Fruit fly (Drosophila melanogaster) whole organism, embryonic: ENCODE measurements around the gene CG16956.

Experiments
- Aef1 ChIP-seq: fragments of 200-800 bp; sonication (Bioruptor generic); IDR thresholded peaks from 3 replicates; pipeline ENCODE4 v1.3.6; 2022; ENCODE audit warnings: missing biosample characterization, missing genetic modification characterization
- Bgb ChIP-seq: fragments of 200-800 bp; sonication (Bioruptor generic); IDR thresholded peaks from 2 replicates; pipeline ENCODE4 v1.3.6; 2022; ENCODE audit warnings: missing biosample characterization, missing genetic modification characterization; ENCODE audit not compliant: partially characterized antibody
- CG1024 ChIP-seq: fragments of 200-800 bp; sonication (Bioruptor generic); IDR thresholded peaks from 2 replicates; pipeline ENCODE4 v1.3.6; 2022; ENCODE audit warnings: missing biosample characterization, missing genetic modification characterization
- CG10274 ChIP-seq: fragments of 200-800 bp; sonication (Bioruptor generic); optimal IDR thresholded peaks from 3 replicates; lab custom pipeline; 2017; ENCODE audit warnings: missing biosample characterization, mild to moderate bottlenecking, missing genetic modification characterization
- CG12769 ChIP-seq: fragments of 200-800 bp; sonication (Bioruptor generic); optimal IDR thresholded peaks from 2 replicates; lab custom pipeline; 2019; ENCODE audit warnings: missing biosample characterization, mild to moderate bottlenecking, missing genetic modification characterization, moderate library complexity
- CG13287 ChIP-seq: fragments of 200-800 bp; sonication (Bioruptor generic); IDR thresholded peaks from 2 replicates; pipeline ENCODE4 v1.3.6; 2022; ENCODE audit warnings: missing biosample characterization, missing genetic modification characterization; ENCODE audit not compliant: partially characterized antibody
- CG14441 ChIP-seq: fragments of 200-800 bp; sonication (Bioruptor generic); IDR thresholded peaks from 2 replicates; pipeline ENCODE4 v1.3.6; 2022; ENCODE audit warnings: missing biosample characterization, missing genetic modification characterization
- CG1647 ChIP-seq: fragments of 200-800 bp; sonication (Bioruptor generic); optimal IDR thresholded peaks from 3 replicates; lab custom pipeline; 2016; ENCODE audit warnings: missing biosample characterization, missing genetic modification characterization
- CG16863 ChIP-seq: fragments of 200-800 bp; sonication (Bioruptor generic); optimal IDR thresholded peaks from 3 replicates; lab custom pipeline; 2016; ENCODE audit warnings: missing biosample characterization, missing genetic modification characterization
- CG18599 ChIP-seq: fragments of 200-800 bp; sonication (Bioruptor generic); optimal IDR thresholded peaks from 3 replicates; lab custom pipeline; 2017; ENCODE audit warnings: missing biosample characterization, missing genetic modification characterization, mild to moderate bottlenecking, moderate library complexity, missing genetic modification reagents
- CG2712 ChIP-seq: fragments of 200-800 bp; optimal IDR thresholded peaks from 3 replicates; lab custom pipeline; 2019; ENCODE audit warnings: missing biosample characterization, mild to moderate bottlenecking, missing genetic modification characterization, moderate library complexity
- CG31365 ChIP-seq: fragments of 200-800 bp; sonication (Bioruptor generic); optimal IDR thresholded peaks from 2 replicates; lab custom pipeline; 2018; ENCODE audit warnings: missing biosample characterization, mild to moderate bottlenecking, missing genetic modification characterization
- CG31388 ChIP-seq: fragments of 200-800 bp; sonication (Bioruptor generic); optimal IDR thresholded peaks from 2 replicates; lab custom pipeline; 2016; ENCODE audit warnings: missing biosample characterization, missing genetic modification characterization
- CG3281 ChIP-seq: fragments of 200-800 bp; sonication (Bioruptor generic); optimal IDR thresholded peaks from 3 replicates; lab custom pipeline; 2017; ENCODE audit warnings: missing biosample characterization, mild to moderate bottlenecking, missing genetic modification characterization
- CG34422 ChIP-seq: fragments of 200-800 bp; sonication (Bioruptor generic); IDR thresholded peaks from 3 replicates; pipeline ENCODE4 v1.3.6; 2022; ENCODE audit warnings: missing biosample characterization, missing genetic modification characterization
- CG4820 ChIP-seq: fragments of 200-800 bp; sonication (Bioruptor generic); optimal IDR thresholded peaks from 3 replicates; lab custom pipeline; 2016; ENCODE audit warnings: missing biosample characterization, missing genetic modification characterization
- CG8359 ChIP-seq: fragments of 200-800 bp; sonication (Bioruptor generic); optimal IDR thresholded peaks from 2 replicates; lab custom pipeline; 2017; ENCODE audit warnings: missing biosample characterization, mild to moderate bottlenecking, missing genetic modification characterization, borderline replicate concordance
- CkIIα-i1 ChIP-seq: fragments of 200-800 bp; sonication (Bioruptor generic); IDR thresholded peaks from 2 replicates; pipeline ENCODE4 v1.3.6; 2022; ENCODE audit warnings: missing biosample characterization, missing genetic modification characterization
- CrebB ChIP-seq: fragments of 200-800 bp; sonication (Bioruptor generic); optimal IDR thresholded peaks from 3 replicates; lab custom pipeline; 2018; ENCODE audit warnings: missing biosample characterization, mild to moderate bottlenecking, missing genetic modification characterization
- Dip2 ChIP-seq: fragments of 200-800 bp; sonication (Bioruptor generic); IDR thresholded peaks from 2 replicates; pipeline ENCODE4 v1.3.6; 2022; ENCODE audit warnings: missing biosample characterization, missing genetic modification characterization
- HmgD ChIP-seq: fragments of 200-800 bp; sonication (Bioruptor generic); optimal IDR thresholded peaks from 3 replicates; lab custom pipeline; 2016; ENCODE audit warnings: missing biosample characterization, missing genetic modification characterization
- Hmr ChIP-seq: fragments of 200-800 bp; sonication (Bioruptor generic); optimal IDR thresholded peaks from 3 replicates; lab custom pipeline; 2017; ENCODE audit warnings: mild to moderate bottlenecking, missing biosample characterization, missing genetic modification reagents, missing genetic modification characterization
- Hmx ChIP-seq: fragments of 200-800 bp; sonication (Bioruptor generic); optimal IDR thresholded peaks from 2 replicates; lab custom pipeline; 2016; ENCODE audit warnings: missing biosample characterization, missing genetic modification characterization
- Hr51 ChIP-seq, 2 experiments: fragments of 200-800 bp; sonication (Bioruptor generic); optimal IDR thresholded peaks; 2 replicates in 1 of 2; 3 replicates in 1 of 2; lab custom pipeline; 2016 to 2018; ENCODE audit warnings: missing biosample characterization in 2 of 2, missing genetic modification characterization in 2 of 2, mild to moderate bottlenecking in 1 of 2, moderate library complexity in 1 of 2
- Oaz ChIP-seq: fragments of 200-800 bp; sonication (Bioruptor generic); IDR thresholded peaks from 2 replicates; pipeline ENCODE4 v1.3.6; 2022; ENCODE audit warnings: missing biosample characterization, missing genetic modification characterization
- PHDP ChIP-seq: fragments of 200-800 bp; sonication (Bioruptor generic); optimal IDR thresholded peaks from 3 replicates; lab custom pipeline; 2018; ENCODE audit warnings: missing biosample characterization, mild to moderate bottlenecking, missing genetic modification characterization, moderate library complexity
- Spps ChIP-seq: fragments of 200-800 bp; sonication (Bioruptor generic); optimal IDR thresholded peaks from 2 replicates; lab custom pipeline; 2018; ENCODE audit warnings: missing biosample characterization, mild to moderate bottlenecking, missing genetic modification characterization
- Taf1 ChIP-seq: fragments of 200-800 bp; sonication (Bioruptor generic); IDR thresholded peaks from 2 replicates; pipeline ENCODE4 v1.3.6; 2022; ENCODE audit warnings: missing biosample characterization, missing genetic modification characterization
- ara ChIP-seq: fragments of 200-800 bp; sonication (Bioruptor generic); IDR thresholded peaks from 2 replicates; pipeline ENCODE4 v1.3.6; 2022; ENCODE audit warnings: missing biosample characterization, missing genetic modification characterization
- da ChIP-seq: fragments of 200-800 bp; sonication (Bioruptor generic); optimal IDR thresholded peaks from 2 replicates; lab custom pipeline; 2016; ENCODE audit warnings: missing biosample characterization, missing genetic modification characterization
- danr ChIP-seq: fragments of 200-800 bp; sonication (Bioruptor generic); IDR thresholded peaks from 2 replicates; pipeline ENCODE4 v1.3.6; 2022; ENCODE audit warnings: missing biosample characterization, missing genetic modification characterization
- dm ChIP-seq: fragments of 200-800 bp; sonication (Bioruptor generic); optimal IDR thresholded peaks from 3 replicates; lab custom pipeline; 2016; ENCODE audit warnings: missing biosample characterization, missing genetic modification characterization
- exex ChIP-seq: fragments of 200-800 bp; sonication (Bioruptor generic); optimal IDR thresholded peaks from 4 replicates; lab custom pipeline; 2018; ENCODE audit warnings: missing biosample characterization, mild to moderate bottlenecking, missing genetic modification characterization, moderate library complexity
- hth ChIP-seq: fragments of >200 bp; optimal IDR thresholded peaks from 2 replicates; lab custom pipeline; 2017; ENCODE audit warnings: inconsistent platforms
- jing ChIP-seq: fragments of 200-800 bp; sonication (Bioruptor generic); optimal IDR thresholded peaks from 2 replicates; lab custom pipeline; 2018; ENCODE audit warnings: missing biosample characterization, mild to moderate bottlenecking, missing genetic modification characterization
- lbe ChIP-seq: fragments of 200-800 bp; sonication (Bioruptor generic); optimal IDR thresholded peaks from 2 replicates; lab custom pipeline; 2016; ENCODE audit warnings: missing biosample characterization, mild to moderate bottlenecking, missing genetic modification characterization
- lmd ChIP-seq: fragments of 200-800 bp; sonication (Bioruptor generic); IDR thresholded peaks from 2 replicates; pipeline ENCODE4 v1.3.6; 2022; ENCODE audit warnings: missing biosample characterization, missing genetic modification characterization
- luna ChIP-seq: fragments of 200-800 bp; sonication (Bioruptor generic); optimal IDR thresholded peaks from 2 replicates; lab custom pipeline; 2016; ENCODE audit warnings: missing biosample characterization, missing genetic modification characterization
- nmo ChIP-seq: fragments of 200-800 bp; sonication (Bioruptor generic); optimal IDR thresholded peaks from 2 replicates; lab custom pipeline; 2018; ENCODE audit warnings: missing biosample characterization, mild to moderate bottlenecking, missing genetic modification characterization, moderate library complexity
- pho ChIP-seq: fragments of 200-800 bp; sonication (Bioruptor generic); optimal IDR thresholded peaks from 2 replicates; lab custom pipeline; 2016; ENCODE audit warnings: missing biosample characterization, missing genetic modification characterization
- pum ChIP-seq: fragments of 200-800 bp; sonication (Bioruptor generic); optimal IDR thresholded peaks from 2 replicates; lab custom pipeline; 2016; ENCODE audit warnings: missing biosample characterization, missing genetic modification characterization
- sd ChIP-seq: fragments of 200-800 bp; sonication (Bioruptor generic); optimal IDR thresholded peaks from 3 replicates; lab custom pipeline; 2018; ENCODE audit warnings: missing biosample characterization, mild to moderate bottlenecking, missing genetic modification characterization, moderate library complexity
- sim ChIP-seq: fragments of 200-800 bp; sonication (Bioruptor generic); IDR thresholded peaks from 2 replicates; pipeline ENCODE4 v1.3.6; 2022; ENCODE audit warnings: missing biosample characterization, missing genetic modification characterization
- sisA ChIP-seq: fragments of 200-800 bp; sonication (Bioruptor generic); IDR thresholded peaks from 2 replicates; pipeline ENCODE4 v1.3.6; 2022; ENCODE audit warnings: missing biosample characterization, missing genetic modification characterization
- slbo ChIP-seq: fragments of 200-800 bp; sonication (Bioruptor generic); IDR thresholded peaks from 2 replicates; pipeline ENCODE4 v1.3.6; 2022; ENCODE audit warnings: missing biosample characterization, missing genetic modification characterization
- sob ChIP-seq: fragments of 200-800 bp; sonication (Bioruptor generic); IDR thresholded peaks from 2 replicates; pipeline ENCODE4 v1.3.6; 2022; ENCODE audit warnings: missing biosample characterization, missing genetic modification characterization
- sqz ChIP-seq: fragments of 200-800 bp; sonication (Bioruptor generic); optimal IDR thresholded peaks from 3 replicates; lab custom pipeline; 2018; ENCODE audit warnings: missing biosample characterization, mild to moderate bottlenecking, missing genetic modification characterization
- sr ChIP-seq: fragments of 200-800 bp; sonication (Bioruptor generic); IDR thresholded peaks from 3 replicates; pipeline ENCODE4 v1.3.6; 2022; ENCODE audit warnings: missing biosample characterization, missing genetic modification characterization
- ssp ChIP-seq: fragments of 200-800 bp; sonication (Bioruptor generic); IDR thresholded peaks from 2 replicates; pipeline ENCODE4 v1.3.6; 2022; ENCODE audit warnings: missing biosample characterization, missing genetic modification characterization
- twi ChIP-seq: fragments of 200-800 bp; optimal IDR thresholded peaks from 2 replicates; lab custom pipeline; 2019; ENCODE audit warnings: missing biosample characterization, mild to moderate bottlenecking, missing genetic modification characterization, moderate library complexity
- usp ChIP-seq: fragments of >200 bp; optimal IDR thresholded peaks from 2 replicates; lab custom pipeline; 2017; ENCODE audit warnings: missing biosample characterization, missing genetic modification characterization
- wek ChIP-seq: fragments of 200-800 bp; sonication (Bioruptor generic); optimal IDR thresholded peaks from 3 replicates; lab custom pipeline; 2018; ENCODE audit warnings: missing biosample characterization, mild to moderate bottlenecking, missing genetic modification characterization, moderate library complexity
- wor ChIP-seq: fragments of 200-800 bp; sonication (Bioruptor generic); IDR thresholded peaks from 2 replicates; pipeline ENCODE4 v1.3.6; 2022; ENCODE audit warnings: missing biosample characterization, missing genetic modification characterization

Gene CG16956

dm6 chr2L:13367378-13367777, 47.0 kb downstream of the CG16956 start, which contains the start of gene Tap42 (continued):
- TF ChIP-seq lbe (no peak), Spps (no peak), sr (GFP tag; lab: Robert Waterston, UW) (no peak), CkIIα-i1 (GFP tag; lab: Robert Waterston, UW) (no peak), CG1647 (GFP tag; lab: Kevin White, UChicago) (no peak), CG3281 (GFP tag; lab: Kevin White, UChicago) (peak; percentile 46), Taf1 (no peak), Hr51 (GFP tag; optimal IDR thresholded peaks at IDR 0.05; lab: Kevin White, UChicago) (peak in 1 of 2 experiments; percentile 17), jing (GFP tag; lab: Kevin White, UChicago) (no peak), da (GFP tag; lab: Kevin White, UChicago) (no peak), sob (GFP tag; lab: Robert Waterston, UW) (no peak), CG8359 (GFP tag; lab: Kevin White, UChicago) (no peak), CrebB (tag; lab: Kevin White, UChicago) (no peak), dm (GFP tag; lab: Kevin White, UChicago) (no peak), sisA (no peak), CG31365 (tag; lab: Kevin White, UChicago) (no peak), sqz (GFP tag; lab: Kevin White, UChicago) (no peak), CG14441 (GFP tag; lab: Robert Waterston, UW) (no peak), sim (GFP tag; lab: Robert Waterston, UW) (no peak), wor (GFP tag; lab: Robert Waterston, UW) (no peak), exex (tag; lab: Kevin White, UChicago) (no peak), ssp (GFP tag; lab: Robert Waterston, UW) (no peak), sd (tag; lab: Kevin White, UChicago) (no peak), hth (lab: Kevin White, UChicago) (no peak), luna (GFP tag; lab: Kevin White, UChicago) (no peak), ara (GFP tag; lab: Robert Waterston, UW) (no peak), Oaz (no peak), twi (peak; percentile 11), danr (no peak), CG10274 (GFP tag; lab: Kevin White, UChicago) (no peak), CG16863 (GFP tag; lab: Kevin White, UChicago) (no peak), nmo (GFP tag; lab: Kevin White, UChicago) (peak; percentile 20), CG18599 (GFP tag; lab: Kevin White, UChicago) (no peak), CG13287 (peak; percentile 24; the same call in 1 of the 2 replicates), CG2712 (peak; percentile 38), Hmr (no peak), Bgb (no peak), CG34422 (GFP tag; lab: Robert Waterston, UW) (no peak; the same call in 2 of the 3 replicates), PHDP (peak; percentile 46), CG12769 (tag; lab: Kevin White, UChicago) (no peak), pum (GFP tag; lab: Kevin White, UChicago) (no peak), slbo (GFP tag; lab: Robert Waterston, UW) (no peak), CG1024 (GFP tag; lab: Robert Waterston, UW) (no peak), lmd (GFP tag; lab: Robert Waterston, UW) (no peak; the same call in 1 of the 2 replicates), CG31388 (no peak), Dip2 (no peak), HmgD (GFP tag; lab: Kevin White, UChicago) (no peak), Aef1 (GFP tag; lab: Robert Waterston, UW) (no peak), pho (GFP tag; lab: Kevin White, UChicago) (no peak), Hmx (GFP tag; lab: Kevin White, UChicago) (no peak), usp (GFP tag; lab: Kevin White, UChicago) (no peak), wek (GFP tag; lab: Kevin White, UChicago) (no peak), CG4820 (GFP tag; lab: Kevin White, UChicago) (no peak)
